Fruit fly (Drosophila melanogaster): ENCODE results near the gene CG11626.

CG11626 gene

DNA sequence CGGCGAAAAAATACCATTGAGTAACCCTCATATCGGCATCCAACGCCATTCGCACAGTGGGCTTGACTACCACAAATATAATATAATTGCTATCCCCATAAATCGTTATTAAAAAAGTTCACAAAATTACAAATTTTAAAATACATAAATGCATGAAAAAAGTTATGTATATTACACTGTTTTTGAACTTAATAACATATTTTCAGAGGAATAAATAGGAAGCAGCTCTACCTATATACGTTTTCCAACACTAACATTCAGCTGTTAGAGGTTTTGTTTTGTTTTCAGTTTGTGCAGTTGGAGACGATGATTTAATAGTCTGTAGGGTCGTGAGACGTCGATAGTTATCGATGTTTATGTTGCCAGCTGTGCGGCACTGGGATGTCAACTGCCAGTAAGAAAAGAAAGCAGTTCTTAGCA is 5.6 kb upstream of the CG11626 start, which contains the start of the genes Ino80 and Aptx (continued):
- TF ChIP-seq CG10321 (GFP tag; IDR thresholded peaks at IDR 0.05) = peak; percentile 28; the same call in 1 of the 2 replicates
- TF ChIP-seq NFAT (GFP tag; IDR thresholded peaks at IDR 0.05) = peak; percentile 89
- no peak for TF ChIP-seq lov (optimal IDR thresholded peaks at IDR 0.05)
- TF ChIP-seq lov (GFP tag; IDR thresholded peaks at IDR 0.05) = peak; percentile 87
- peak; percentile 93 for TF ChIP-seq fd96Cb (tag; optimal IDR thresholded peaks at IDR 0.05)
- peak; percentile 77 for TF ChIP-seq repo (GFP tag; optimal IDR thresholded peaks at IDR 0.05)
- TF ChIP-seq crol (GFP tag; IDR thresholded peaks at IDR 0.05) = peak; percentile 47; the same call in 1 of the 2 replicates
- TF ChIP-seq CG1529 (GFP tag; optimal IDR thresholded peaks at IDR 0.05) = peak; percentile 75
- TF ChIP-seq CG9727 (GFP tag; optimal IDR thresholded peaks at IDR 0.05) = peak; percentile 94
- peak; percentile 97 for TF ChIP-seq Xbp1 (GFP tag; optimal IDR thresholded peaks at IDR 0.05)
- TF ChIP-seq H15 (GFP tag; IDR thresholded peaks at IDR 0.05) = peak; percentile 92
- peak; percentile 99 for TF ChIP-seq Ets65A (GFP tag)
- TF ChIP-seq chif (GFP tag; optimal IDR thresholded peaks at IDR 0.05) = peak; percentile 91 to 93
- TF ChIP-seq ewg (GFP tag; optimal IDR thresholded peaks at IDR 0.05) = peak; percentile 84
- peak; percentile 92 for TF ChIP-seq CG4854 (GFP tag; optimal IDR thresholded peaks at IDR 0.05)
- TF ChIP-seq cg (GFP tag; optimal IDR thresholded peaks at IDR 0.05) = no peak
- TF ChIP-seq BtbVII (GFP tag; optimal IDR thresholded peaks at IDR 0.05) = peak; percentile 74
- TF ChIP-seq psq (GFP tag; optimal IDR thresholded peaks at IDR 0.05) = peak; percentile 82
- no peak for TF ChIP-seq CG6683 (GFP tag; optimal IDR thresholded peaks at IDR 0.05)
- TF ChIP-seq mam (GFP tag; optimal IDR thresholded peaks at IDR 0.05) = peak; percentile 91
- peak; percentile 93 for TF ChIP-seq CG14667 (GFP tag; IDR thresholded peaks at IDR 0.05)
- peak; percentile 90 for TF ChIP-seq CG8089 (GFP tag; optimal IDR thresholded peaks at IDR 0.05)
- TF ChIP-seq ken (GFP tag; IDR thresholded peaks at IDR 0.05) = peak; percentile 93
- TF ChIP-seq Nf-YA (GFP tag; IDR thresholded peaks at IDR 0.05) = peak; percentile 80
- TF ChIP-seq zen2 (GFP tag; IDR thresholded peaks at IDR 0.05; ENCODE audit: partially characterized antibody) = peak; percentile 82
- peak; percentile 84 for TF ChIP-seq dati (GFP tag; IDR thresholded peaks at IDR 0.05)
- peak; percentile 95 for TF ChIP-seq dmrt11E (tag; optimal IDR thresholded peaks at IDR 0.05)
- peak; percentile 92 for TF ChIP-seq Oli (tag; optimal IDR thresholded peaks at IDR 0.05)
- TF ChIP-seq CG6175 (GFP tag; IDR thresholded peaks at IDR 0.05) = peak; percentile 87
- TF ChIP-seq schlank (tag; optimal IDR thresholded peaks at IDR 0.05) = peak; percentile 59
- peak; percentile 82; the same call in 2 of the 3 replicates for TF ChIP-seq otp (GFP tag; IDR thresholded peaks at IDR 0.05)
- peak; percentile 80; the same call in 2 of the 3 replicates for TF ChIP-seq Optix (GFP tag; IDR thresholded peaks at IDR 0.05)
- peak; percentile 77 for TF ChIP-seq p53 (GFP tag; optimal IDR thresholded peaks at IDR 0.05)
- TF ChIP-seq danr (GFP tag; IDR thresholded peaks at IDR 0.05) = peak; percentile 89
- peak; percentile 95 for TF ChIP-seq inv (GFP tag; IDR thresholded peaks at IDR 0.05; ENCODE audit: partially characterized antibody)
- peak; percentile 49; the same call in 1 of the 3 replicates for TF ChIP-seq sr (GFP tag; IDR thresholded peaks at IDR 0.05)
- TF ChIP-seq CG15479 (GFP tag; optimal IDR thresholded peaks at IDR 0.05) = peak; percentile 10
- no peak for TF ChIP-seq CG17912 (GFP tag; optimal IDR thresholded peaks at IDR 0.05)
- peak; percentile 41 for TF ChIP-seq CG8359 (GFP tag; optimal IDR thresholded peaks at IDR 0.05; ENCODE audit: borderline replicate concordance)
- TF ChIP-seq zf30C (GFP tag; optimal IDR thresholded peaks at IDR 0.05) = no peak
- peak; percentile 91 for TF ChIP-seq CG30431 (GFP tag; optimal IDR thresholded peaks at IDR 0.05)
- TF ChIP-seq run (tag; optimal IDR thresholded peaks at IDR 0.05) = peak; percentile 73
- peak; percentile 89 for TF ChIP-seq CG12769 (tag; optimal IDR thresholded peaks at IDR 0.05)
- peak; percentile 8 for TF ChIP-seq MESR4 (GFP tag; optimal IDR thresholded peaks at IDR 0.05)
- peak; percentile 12 for TF ChIP-seq pfk (GFP tag; optimal IDR thresholded peaks at IDR 0.05)
- TF ChIP-seq CG6854 (GFP tag; optimal IDR thresholded peaks at IDR 0.05) = peak; percentile 71
- peak; percentile 84 for TF ChIP-seq Spps (tag; optimal IDR thresholded peaks at IDR 0.05)
- peak; percentile 91 for TF ChIP-seq CG3065 (GFP tag; optimal IDR thresholded peaks at IDR 0.05)
- TF ChIP-seq CG10543 (GFP tag; optimal IDR thresholded peaks at IDR 0.05) = peak; percentile 92
- TF ChIP-seq sens (GFP tag) = peak; percentile 98
- TF ChIP-seq ato (GFP tag; IDR thresholded peaks at IDR 0.05; ENCODE audit: partially characterized antibody) = peak; percentile 92
